Worm (Caenorhabditis elegans) whole organism, midembryonic: Measurements from ENCODE around the gene T13F3.8.

ENCODE experiments used
- T22C8.4 ChIP-seq: fragments of 200-800 bp; sonication (Bioruptor generic); IDR thresholded peaks from 2 replicates; pipeline ENCODE4 v1.3.6; 2022; ENCODE audit warnings: missing genetic modification characterization, missing compliant biosample characterization
- cog-1 ChIP-seq: sonication (generic microtip); optimal IDR thresholded peaks from 2 replicates; lab custom pipeline; 2016; ENCODE audit warnings: missing genetic modification characterization, missing compliant biosample characterization
- flt-1 ChIP-seq: fragments of 200-800 bp; sonication (Bioruptor generic); IDR thresholded peaks from 2 replicates; pipeline ENCODE4 v1.3.6; 2022; ENCODE audit warnings: missing genetic modification characterization, missing compliant biosample characterization
- klf-2 ChIP-seq: fragments of 200-800 bp; sonication (Bioruptor generic); conservative IDR thresholded peaks from 2 replicates; pipeline ENCODE4 v1.3.6; 2022; ENCODE audit warnings: missing genetic modification reagents, missing genetic modification characterization, missing compliant biosample characterization
- med-1 ChIP-seq: sonication (generic microtip); optimal IDR thresholded peaks from 2 replicates; lab custom pipeline; 2017; ENCODE audit warnings: missing genetic modification characterization, mild to moderate bottlenecking, missing compliant biosample characterization, antibody characterized with exemption, missing genetic modification reagents; ENCODE audit not compliant: insufficient read depth
- ref-1 ChIP-seq: fragments of 200-800 bp; sonication (Bioruptor generic); conservative IDR thresholded peaks from 2 replicates; pipeline ENCODE4 v1.3.6; 2022; ENCODE audit warnings: missing genetic modification reagents, missing genetic modification characterization, missing compliant biosample characterization
- tab-1 ChIP-seq: fragments of 200-800 bp; sonication (Bioruptor generic); IDR thresholded peaks from 2 replicates; pipeline ENCODE4 v1.3.6; 2022; ENCODE audit warnings: missing genetic modification characterization, missing compliant biosample characterization
- ztf-23 ChIP-seq: fragments of 200-800 bp; sonication (Bioruptor generic); IDR thresholded peaks from 2 replicates; pipeline ENCODE4 v1.3.6; 2022; ENCODE audit warnings: missing genetic modification reagents, missing genetic modification characterization, missing compliant biosample characterization
- ztf-29 ChIP-seq: fragments of 200-800 bp; sonication (Bioruptor generic); IDR thresholded peaks from 2 replicates; pipeline ENCODE4 v1.3.6; 2022; ENCODE audit warnings: missing genetic modification reagents, missing genetic modification characterization, missing compliant biosample characterization

ce11 chrV:16246579-16246978, 23.0 kb upstream of the T13F3.8 start, which contains the start of gene srh-95:
- TF ChIP-seq ref-1 (GFP tag; lab: Robert Waterston, UW) (no peak), flt-1 (GFP tag; lab: Robert Waterston, UW) (no peak), T22C8.4 (GFP tag; lab: Robert Waterston, UW) (no peak), klf-2 (GFP tag; lab: Robert Waterston, UW) (no peak), tab-1 (GFP tag; lab: Robert Waterston, UW) (no peak), cog-1 (tag; lab: Kevin White, UChicago) (no peak), ztf-29 (no peak), ztf-23 (no peak), med-1 (no peak)
